Fruit fly (Drosophila melanogaster) whole organism, embryonic: ENCODE results near the gene CG13408.

ENCODE experiments used
- Adf1 ChIP-seq: fragments of 200-800 bp; sonication (Bioruptor generic); IDR thresholded peaks from 2 replicates; pipeline ENCODE4 v1.3.6; 2022; ENCODE audit warnings: missing biosample characterization, missing genetic modification characterization
- Atf-2 ChIP-seq: fragments of 200-800 bp; sonication (Bioruptor generic); optimal IDR thresholded peaks from 2 replicates; lab custom pipeline; 2016; ENCODE audit warnings: missing biosample characterization, missing genetic modification characterization
- CG10274 ChIP-seq: fragments of 200-800 bp; sonication (Bioruptor generic); optimal IDR thresholded peaks from 3 replicates; lab custom pipeline; 2017; ENCODE audit warnings: missing biosample characterization, mild to moderate bottlenecking, missing genetic modification characterization
- CG10654 ChIP-seq: fragments of 200-800 bp; sonication (Bioruptor generic); optimal IDR thresholded peaks from 2 replicates; lab custom pipeline; 2016; ENCODE audit warnings: missing biosample characterization, missing genetic modification characterization
- CG11696 ChIP-seq: fragments of 200-800 bp; sonication (Bioruptor generic); IDR thresholded peaks from 2 replicates; pipeline ENCODE4 v1.3.6; 2022; ENCODE audit warnings: missing biosample characterization, missing genetic modification characterization
- CG17802 ChIP-seq: fragments of 200-800 bp; sonication (Bioruptor generic); optimal IDR thresholded peaks from 2 replicates; lab custom pipeline; 2018; ENCODE audit warnings: missing biosample characterization, mild to moderate bottlenecking, missing genetic modification characterization, moderate library complexity
- CG2116 ChIP-seq: fragments of 200-800 bp; sonication (Bioruptor generic); optimal IDR thresholded peaks from 3 replicates; lab custom pipeline; 2018; ENCODE audit warnings: missing biosample characterization, mild to moderate bottlenecking, missing genetic modification characterization
- CG2678 ChIP-seq: fragments of 200-800 bp; sonication (Bioruptor generic); optimal IDR thresholded peaks from 3 replicates; lab custom pipeline; 2019; ENCODE audit warnings: missing biosample characterization, mild to moderate bottlenecking, missing genetic modification characterization, moderate library complexity
- CG30020 ChIP-seq: fragments of 200-800 bp; optimal IDR thresholded peaks from 2 replicates; lab custom pipeline; 2019; ENCODE audit warnings: missing biosample characterization, mild to moderate bottlenecking, missing genetic modification characterization, moderate library complexity
- CG3065 ChIP-seq: fragments of 200-800 bp; sonication (Bioruptor generic); optimal IDR thresholded peaks from 2 replicates; lab custom pipeline; 2016; ENCODE audit warnings: missing biosample characterization, missing genetic modification characterization
- CG6654 ChIP-seq: fragments of 200-800 bp; sonication (Bioruptor generic); optimal IDR thresholded peaks from 2 replicates; lab custom pipeline; 2017; ENCODE audit warnings: missing biosample characterization, mild to moderate bottlenecking, missing genetic modification characterization
- CG7372 ChIP-seq: fragments of 200-800 bp; sonication (Bioruptor generic); IDR thresholded peaks from 2 replicates; pipeline ENCODE4 v1.3.6; 2022; ENCODE audit warnings: missing biosample characterization, missing genetic modification characterization
- CG7786 ChIP-seq: fragments of 200-800 bp; sonication (Bioruptor generic); optimal IDR thresholded peaks from 2 replicates; lab custom pipeline; 2016; ENCODE audit warnings: missing biosample characterization, missing genetic modification characterization
- Ets65A ChIP-seq: fragments of 200-800 bp; sonication (Bioruptor generic); peaks from one replicate; lab custom pipeline; 2016; ENCODE audit warnings: missing biosample characterization, missing genetic modification characterization
- Gug ChIP-seq: fragments of 200-800 bp; sonication (Bioruptor generic); IDR thresholded peaks from 4 replicates; pipeline ENCODE4 v1.3.6; 2022; ENCODE audit warnings: missing biosample characterization, missing genetic modification characterization
- HHEX ChIP-seq: fragments of 200-800 bp; sonication (Bioruptor generic); optimal IDR thresholded peaks from 3 replicates; lab custom pipeline; 2017; ENCODE audit warnings: missing biosample characterization, mild to moderate bottlenecking, missing genetic modification characterization, missing genetic modification reagents
- HLH4C ChIP-seq: fragments of 200-800 bp; sonication (Bioruptor generic); IDR thresholded peaks from 3 replicates; pipeline ENCODE4 v1.3.6; 2022; ENCODE audit warnings: missing biosample characterization, missing genetic modification characterization; ENCODE audit not compliant: partially characterized antibody
- Hr39 ChIP-seq: fragments of >200 bp; optimal IDR thresholded peaks from 2 replicates; lab custom pipeline; 2017
- Lim3 ChIP-seq: fragments of 200-800 bp; sonication (Bioruptor generic); IDR thresholded peaks from 2 replicates; pipeline ENCODE4 v1.3.6; 2022; ENCODE audit warnings: missing biosample characterization, missing genetic modification characterization
- NC2α ChIP-seq: fragments of 200-800 bp; sonication (Bioruptor generic); optimal IDR thresholded peaks from 2 replicates; lab custom pipeline; 2016; ENCODE audit warnings: missing biosample characterization, missing genetic modification characterization
- NC2β ChIP-seq: fragments of 200-800 bp; sonication (Bioruptor generic); optimal IDR thresholded peaks from 2 replicates; lab custom pipeline; 2016; ENCODE audit warnings: missing biosample characterization, missing genetic modification characterization
- Nf-YB ChIP-seq: fragments of 200-800 bp; sonication (Bioruptor generic); optimal IDR thresholded peaks from 3 replicates; lab custom pipeline; 2019; ENCODE audit warnings: missing biosample characterization, mild to moderate bottlenecking, missing genetic modification characterization, moderate library complexity
- Nf-YC ChIP-seq: fragments of 200-800 bp; optimal IDR thresholded peaks from 3 replicates; lab custom pipeline; 2019; ENCODE audit warnings: missing biosample characterization, mild to moderate bottlenecking, missing genetic modification characterization, moderate library complexity
- Rfx ChIP-seq: fragments of 200-800 bp; sonication (Bioruptor generic); IDR thresholded peaks from 2 replicates; pipeline ENCODE4 v1.3.6; 2022; ENCODE audit warnings: missing biosample characterization, missing genetic modification characterization
- Rx ChIP-seq: fragments of 200-800 bp; sonication (Bioruptor generic); IDR thresholded peaks from 2 replicates; pipeline ENCODE4 v1.3.6; 2022; ENCODE audit warnings: missing biosample characterization, missing genetic modification characterization
- Scr ChIP-seq: fragments of 200-800 bp; sonication (Bioruptor generic); IDR thresholded peaks from 2 replicates; pipeline ENCODE4 v1.3.6; 2022; ENCODE audit warnings: missing biosample characterization, missing genetic modification characterization; ENCODE audit not compliant: partially characterized antibody
- Sox102F ChIP-seq: fragments of 200-800 bp; sonication (Bioruptor generic); optimal IDR thresholded peaks from 2 replicates; lab custom pipeline; 2018; ENCODE audit warnings: missing biosample characterization, mild to moderate bottlenecking, missing genetic modification characterization, moderate library complexity
- Sry-δ ChIP-seq: fragments of 200-800 bp; sonication (Bioruptor generic); optimal IDR thresholded peaks from 2 replicates; lab custom pipeline; 2016; ENCODE audit warnings: missing biosample characterization, missing genetic modification characterization
- Vsx1 ChIP-seq: fragments of 200-800 bp; sonication (Bioruptor generic); optimal IDR thresholded peaks from 2 replicates; lab custom pipeline; 2017; ENCODE audit warnings: missing biosample characterization, mild to moderate bottlenecking, missing genetic modification characterization, missing genetic modification reagents
- az2 ChIP-seq: fragments of 200-800 bp; sonication (Bioruptor generic); optimal IDR thresholded peaks from 3 replicates; lab custom pipeline; 2016; ENCODE audit warnings: missing biosample characterization, missing genetic modification characterization
- crp ChIP-seq, 2 experiments: fragments of 200-800 bp; sonication (Bioruptor generic); optimal IDR thresholded peaks; 2 replicates in 1 of 2; 3 replicates in 1 of 2; lab custom pipeline; 2017; ENCODE audit warnings: missing biosample characterization in 2 of 2, missing genetic modification characterization in 2 of 2, mild to moderate bottlenecking in 1 of 2, moderate library complexity in 1 of 2
- da ChIP-seq: fragments of 200-800 bp; sonication (Bioruptor generic); optimal IDR thresholded peaks from 2 replicates; lab custom pipeline; 2016; ENCODE audit warnings: missing biosample characterization, missing genetic modification characterization
- dan ChIP-seq: fragments of 200-800 bp; sonication (Bioruptor generic); IDR thresholded peaks from 2 replicates; pipeline ENCODE4 v1.3.6; 2022; ENCODE audit warnings: missing biosample characterization, missing genetic modification characterization
- disco-r ChIP-seq: fragments of 200-800 bp; sonication (Bioruptor generic); optimal IDR thresholded peaks from 2 replicates; lab custom pipeline; 2016; ENCODE audit warnings: missing biosample characterization, missing genetic modification characterization
- gem ChIP-seq: fragments of 200-800 bp; sonication (Bioruptor generic); optimal IDR thresholded peaks from 2 replicates; lab custom pipeline; 2019; ENCODE audit warnings: missing biosample characterization, mild to moderate bottlenecking, missing genetic modification characterization, moderate library complexity
- gfzf ChIP-seq: fragments of 200-800 bp; sonication (Bioruptor generic); optimal IDR thresholded peaks from 2 replicates; lab custom pipeline; 2016; ENCODE audit warnings: missing biosample characterization, mild to moderate bottlenecking, missing genetic modification characterization, moderate library complexity
- gsb ChIP-seq: fragments of 200-800 bp; sonication (Bioruptor generic); IDR thresholded peaks from 2 replicates; pipeline ENCODE4 v1.3.6; 2022; ENCODE audit warnings: missing biosample characterization, missing genetic modification characterization
- hb ChIP-seq: fragments of 200-800 bp; sonication (Bioruptor generic); IDR thresholded peaks from 3 replicates; pipeline ENCODE4 v1.3.6; 2022; ENCODE audit warnings: missing biosample characterization, missing genetic modification characterization; ENCODE audit not compliant: partially characterized antibody
- hth ChIP-seq: fragments of >200 bp; optimal IDR thresholded peaks from 2 replicates; lab custom pipeline; 2017; ENCODE audit warnings: inconsistent platforms
- ind ChIP-seq: fragments of 200-800 bp; sonication (Bioruptor generic); optimal IDR thresholded peaks from 3 replicates; lab custom pipeline; 2016; ENCODE audit warnings: missing biosample characterization, missing genetic modification characterization
- kah ChIP-seq: fragments of 200-800 bp; sonication (Bioruptor generic); optimal IDR thresholded peaks from 2 replicates; lab custom pipeline; 2018; ENCODE audit warnings: missing biosample characterization, mild to moderate bottlenecking, missing genetic modification characterization
- maf-S ChIP-seq: fragments of 200-800 bp; sonication (Bioruptor generic); optimal IDR thresholded peaks from 2 replicates; lab custom pipeline; 2016; ENCODE audit warnings: missing biosample characterization, missing genetic modification characterization
- nau ChIP-seq: fragments of 200-800 bp; sonication (Bioruptor generic); optimal IDR thresholded peaks from 3 replicates; lab custom pipeline; 2017; ENCODE audit warnings: missing biosample characterization, mild to moderate bottlenecking, missing genetic modification characterization, missing genetic modification reagents
- prd ChIP-seq, 3 experiments: fragments of >200 bp in 2 of 3; fragments of 200-800 bp in 1 of 3; sonication (Bioruptor generic) in 1 of 3; optimal IDR thresholded peaks in 2 of 3; IDR thresholded peaks in 1 of 3; 2 replicates in 2 of 3; 3 replicates in 1 of 3; pipeline versions ENCODE4 v1.3.6 to Lab custom; 2017 to 2022; ENCODE audit warnings: missing biosample characterization in 1 of 3, missing genetic modification characterization in 1 of 3
- pros ChIP-seq: fragments of 200-800 bp; sonication (Bioruptor generic); optimal IDR thresholded peaks from 3 replicates; lab custom pipeline; 2019; ENCODE audit warnings: missing biosample characterization, mild to moderate bottlenecking, missing genetic modification characterization, moderate library complexity
- sisA ChIP-seq: fragments of 200-800 bp; sonication (Bioruptor generic); IDR thresholded peaks from 2 replicates; pipeline ENCODE4 v1.3.6; 2022; ENCODE audit warnings: missing biosample characterization, missing genetic modification characterization
- slou ChIP-seq: fragments of 200-800 bp; sonication (Bioruptor generic); optimal IDR thresholded peaks from 3 replicates; lab custom pipeline; 2016; ENCODE audit warnings: missing biosample characterization, missing genetic modification characterization
- tll ChIP-seq, 2 experiments: fragments of 200-800 bp in 1 of 2; fragments of >200 bp in 1 of 2; sonication (Bioruptor generic) in 1 of 2; optimal IDR thresholded peaks; 2 replicates each; lab custom pipeline; 2017 to 2019; ENCODE audit warnings: missing biosample characterization in 2 of 2, missing genetic modification characterization in 2 of 2, mild to moderate bottlenecking in 1 of 2, moderate library complexity in 1 of 2
- usp ChIP-seq: fragments of >200 bp; optimal IDR thresholded peaks from 2 replicates; lab custom pipeline; 2017; ENCODE audit warnings: missing biosample characterization, missing genetic modification characterization
- zf30C ChIP-seq: fragments of 200-800 bp; sonication (Bioruptor generic); optimal IDR thresholded peaks from 3 replicates; lab custom pipeline; 2018; ENCODE audit warnings: missing biosample characterization, mild to moderate bottlenecking, missing genetic modification characterization

Gene CG13408

dm6 chr3R:22041625-22042282, 38.4 kb upstream of the CG13408 start, which contains the start of gene how (continued):
- TF ChIP-seq Adf1 (GFP tag; lab: Robert Waterston, UW) (no peak), prd (optimal IDR thresholded peaks at IDR 0.05; lab: Kevin White, UChicago) (no peak), prd (GFP tag; IDR thresholded peaks at IDR 0.05; lab: Robert Waterston, UW) (no peak), CG7786 (GFP tag; lab: Kevin White, UChicago) (no peak), da (GFP tag; lab: Kevin White, UChicago) (peak; percentile 63), zf30C (GFP tag; lab: Kevin White, UChicago) (no peak), gfzf (GFP tag; lab: Kevin White, UChicago) (peak; percentile 30), Atf-2 (GFP tag; lab: Kevin White, UChicago) (peak; percentile 19), slou (no peak), CG3065 (GFP tag; lab: Kevin White, UChicago) (no peak), Scr (peak; percentile 43; the same call in 1 of the 2 replicates), Ets65A (GFP tag; lab: Kevin White, UChicago) (peak; percentile 79), HLH4C (peak; percentile 19; the same call in 1 of the 3 replicates), gsb (GFP tag; lab: Robert Waterston, UW) (no peak), Hr39 (lab: Kevin White, UChicago) (no peak), CG2116 (GFP tag; lab: Kevin White, UChicago) (peak; percentile 87), Gug (GFP tag; lab: Robert Waterston, UW) (no peak), CG10654 (no peak), disco-r (GFP tag; lab: Kevin White, UChicago) (no peak), dan (GFP tag; lab: Robert Waterston, UW) (no peak), NC2β (GFP tag; lab: Kevin White, UChicago) (peak; percentile 23), sisA (no peak), Lim3 (GFP tag; lab: Robert Waterston, UW) (no peak), CG11696 (GFP tag; lab: Robert Waterston, UW) (no peak), ind (GFP tag; lab: Kevin White, UChicago) (peak; percentile 23), gem (tag; lab: Kevin White, UChicago) (peak; percentile 30), HHEX (peak; percentile 0), NC2α (GFP tag; lab: Kevin White, UChicago) (peak; percentile 20), Rfx (GFP tag; lab: Robert Waterston, UW) (0 out of 2 replicates have a peak, but pooled peaks have one; percentile 12), CG30020 (tag; lab: Kevin White, UChicago) (peak; percentile 22), hb (no peak), Vsx1 (GFP tag; lab: Kevin White, UChicago) (no peak), CG6654 (no peak), CG7372 (GFP tag; lab: Robert Waterston, UW) (no peak), kah (GFP tag; lab: Kevin White, UChicago) (no peak), usp (GFP tag; lab: Kevin White, UChicago) (no peak), pros (peak; percentile 46), maf-S (GFP tag; lab: Kevin White, UChicago) (no peak), az2 (GFP tag; lab: Kevin White, UChicago) (peak; percentile 12), tll (GFP tag; optimal IDR thresholded peaks at IDR 0.05; lab: Kevin White, UChicago) (peak in 1 of 2 experiments; percentile 95), CG17802 (tag; lab: Kevin White, UChicago) (no peak), nau (GFP tag; lab: Kevin White, UChicago) (peak; percentile 24), Rx (GFP tag; lab: Robert Waterston, UW) (no peak), crp (GFP tag; optimal IDR thresholded peaks at IDR 0.05; lab: Kevin White, UChicago) (peak in 1 of 2 experiments; percentile 45), CG2678 (peak; percentile 22), CG10274 (GFP tag; lab: Kevin White, UChicago) (no peak), hth (lab: Kevin White, UChicago) (no peak), Nf-YC (peak; percentile 37), Sry-δ (GFP tag; lab: Kevin White, UChicago) (peak; percentile 34), Nf-YB (no peak), Sox102F (GFP tag; lab: Kevin White, UChicago) (no peak)
